Worm (Caenorhabditis elegans) whole organism, midembryonic: ENCODE measurements around the gene sdz-36.

Source experiments
- cog-1 ChIP-seq: sonication (generic microtip); optimal IDR thresholded peaks from 2 replicates; lab custom pipeline; 2016; ENCODE audit warnings: missing genetic modification characterization, missing compliant biosample characterization
- flt-1 ChIP-seq: fragments of 200-800 bp; sonication (Bioruptor generic); IDR thresholded peaks from 2 replicates; pipeline ENCODE4 v1.3.6; 2022; ENCODE audit warnings: missing genetic modification characterization, missing compliant biosample characterization
- klf-2 ChIP-seq: fragments of 200-800 bp; sonication (Bioruptor generic); conservative IDR thresholded peaks from 2 replicates; pipeline ENCODE4 v1.3.6; 2022; ENCODE audit warnings: missing genetic modification reagents, missing genetic modification characterization, missing compliant biosample characterization
- med-1 ChIP-seq: sonication (generic microtip); optimal IDR thresholded peaks from 2 replicates; lab custom pipeline; 2017; ENCODE audit warnings: missing genetic modification characterization, mild to moderate bottlenecking, missing compliant biosample characterization, antibody characterized with exemption, missing genetic modification reagents; ENCODE audit not compliant: insufficient read depth
- ref-1 ChIP-seq: fragments of 200-800 bp; sonication (Bioruptor generic); conservative IDR thresholded peaks from 2 replicates; pipeline ENCODE4 v1.3.6; 2022; ENCODE audit warnings: missing genetic modification reagents, missing genetic modification characterization, missing compliant biosample characterization
- ztf-23 ChIP-seq: fragments of 200-800 bp; sonication (Bioruptor generic); IDR thresholded peaks from 2 replicates; pipeline ENCODE4 v1.3.6; 2022; ENCODE audit warnings: missing genetic modification reagents, missing genetic modification characterization, missing compliant biosample characterization
- ztf-29 ChIP-seq: fragments of 200-800 bp; sonication (Bioruptor generic); IDR thresholded peaks from 2 replicates; pipeline ENCODE4 v1.3.6; 2022; ENCODE audit warnings: missing genetic modification reagents, missing genetic modification characterization, missing compliant biosample characterization

ce11 chrIV:9718396-9718795 lies 27.7 kb downstream of the sdz-36 start:
- peak; percentile 9 for TF ChIP-seq cog-1 (tag; lab: Kevin White, UChicago)
- TF ChIP-seq med-1 (GFP tag; lab: Kevin White, UChicago): no peak
- TF ChIP-seq ztf-23 (GFP tag; lab: Robert Waterston, UW): no peak
- TF ChIP-seq klf-2: no peak
- no peak for TF ChIP-seq ztf-29 (GFP tag; lab: Robert Waterston, UW)
- no peak for TF ChIP-seq ref-1 (GFP tag; lab: Robert Waterston, UW)
- TF ChIP-seq flt-1: no peak
